Fruit fly (Drosophila melanogaster) S2 (cell line): ENCODE measurements around the gene zye.

Experiments
- CG8478 ChIP-seq: fragments of >200 bp; optimal IDR thresholded peaks from 2 replicates; lab custom pipeline; 2018
- CTCF ChIP-seq, 2 experiments: fragments of >200 bp; optimal IDR thresholded peaks; 2 replicates each; lab custom pipeline; 2018

zye gene

DNA sequence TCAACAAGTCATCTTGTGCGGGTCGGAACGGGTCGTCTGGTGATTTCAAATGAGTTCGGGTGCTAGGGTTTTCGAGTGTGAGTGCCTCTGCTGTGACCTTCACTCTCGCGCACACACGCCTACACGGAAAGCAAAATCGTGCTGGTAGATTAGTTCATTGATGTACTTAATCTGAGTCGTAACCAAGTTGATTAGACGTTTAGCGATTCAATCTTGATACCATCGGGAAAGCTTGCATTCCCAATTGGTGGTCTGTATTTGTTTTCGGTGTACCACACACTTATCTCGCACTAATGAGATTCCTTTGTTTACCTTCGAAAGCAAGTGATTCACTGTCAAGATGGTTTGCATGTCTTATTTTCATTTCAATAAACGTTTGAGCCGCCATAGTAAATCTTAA is 24.4 kb upstream of the zye start:
- TF ChIP-seq CG8478 (lab: Kevin White, UChicago) (no peak), CTCF (optimal IDR thresholded peaks at IDR 0.05; lab: Kevin White, UChicago) (no peak)

dm6 chr3L:20393357-20393756 is 20.0 kb upstream of the zye start, which contains the start of gene CG33969:
CG33969 (minus strand) TSS chr3L:20393553.
- TF ChIP-seq CG8478 (lab: Kevin White, UChicago), result no peak
- no peak for TF ChIP-seq CTCF (optimal IDR thresholded peaks at IDR 0.05; lab: Kevin White, UChicago)

DNA sequence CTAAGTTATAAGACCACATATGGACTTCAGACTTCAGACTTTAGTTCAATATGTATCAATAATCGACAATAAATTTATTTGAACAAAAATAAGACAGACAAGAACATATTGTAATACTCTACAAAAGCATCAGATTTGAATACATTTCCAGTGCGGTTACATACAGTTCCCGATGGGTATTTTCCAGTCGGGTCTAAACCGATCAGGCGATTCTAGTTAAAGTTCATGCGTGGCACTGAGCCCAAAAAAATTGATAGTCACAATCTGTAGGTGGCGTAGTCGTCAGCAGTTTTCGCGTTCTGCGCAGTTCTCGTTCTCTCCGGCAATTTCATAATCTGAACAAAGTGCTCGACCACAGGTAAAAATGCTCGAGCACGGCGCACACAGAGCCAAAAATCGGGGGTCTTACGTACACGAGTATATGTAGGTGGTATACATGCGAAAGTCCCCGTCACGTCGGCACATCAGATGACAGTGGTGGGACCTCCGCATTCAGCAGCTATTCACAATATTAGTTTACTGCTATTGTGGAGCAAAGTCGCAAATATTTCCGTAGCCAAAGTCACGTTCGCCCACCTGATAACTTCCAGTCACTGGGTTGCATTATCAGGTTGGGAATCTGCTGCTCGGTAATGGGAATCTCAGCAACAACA is 18.0 kb upstream of the zye start:
- TF ChIP-seq CG8478 (lab: Kevin White, UChicago) (no peak), CTCF (optimal IDR thresholded peaks at IDR 0.05; lab: Kevin White, UChicago) (no peak)

- TF ChIP-seq CTCF (optimal IDR thresholded peaks at IDR 0.05; lab: Kevin White, UChicago), result no peak
- no peak for TF ChIP-seq CG8478 (lab: Kevin White, UChicago)
Observed at dm6 chr3L:20396047-20396446, 17.4 kb upstream of the zye start.

DNA sequence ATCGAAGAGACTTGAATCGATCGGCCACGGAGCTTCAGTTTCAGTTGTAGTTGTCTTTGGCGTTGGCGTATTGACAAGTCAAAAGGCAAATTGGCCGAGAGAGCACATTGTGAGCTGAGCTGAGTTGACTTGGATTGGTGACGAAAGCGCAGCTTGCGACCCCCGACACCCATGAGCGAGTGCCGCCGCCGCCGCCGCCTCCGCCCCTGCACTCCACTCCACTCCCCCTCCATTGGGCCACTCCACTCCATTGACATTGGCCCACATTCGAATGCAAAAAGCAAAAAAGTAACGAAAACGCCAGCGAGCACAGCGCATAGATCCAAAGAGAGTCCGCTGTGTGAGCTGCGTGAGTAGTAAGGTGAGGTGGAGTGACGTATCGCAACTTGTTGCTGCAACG is 15.6 kb upstream of the zye start:
- TF ChIP-seq CG8478 (lab: Kevin White, UChicago) (no peak), CTCF (optimal IDR thresholded peaks at IDR 0.05; lab: Kevin White, UChicago) (no peak)

dm6 chr3L:20398243-20399222 is 14.9 kb upstream of the zye start:
- TF ChIP-seq CG8478 (lab: Kevin White, UChicago), result no peak
- no peak for TF ChIP-seq CTCF (optimal IDR thresholded peaks at IDR 0.05; lab: Kevin White, UChicago)

DNA sequence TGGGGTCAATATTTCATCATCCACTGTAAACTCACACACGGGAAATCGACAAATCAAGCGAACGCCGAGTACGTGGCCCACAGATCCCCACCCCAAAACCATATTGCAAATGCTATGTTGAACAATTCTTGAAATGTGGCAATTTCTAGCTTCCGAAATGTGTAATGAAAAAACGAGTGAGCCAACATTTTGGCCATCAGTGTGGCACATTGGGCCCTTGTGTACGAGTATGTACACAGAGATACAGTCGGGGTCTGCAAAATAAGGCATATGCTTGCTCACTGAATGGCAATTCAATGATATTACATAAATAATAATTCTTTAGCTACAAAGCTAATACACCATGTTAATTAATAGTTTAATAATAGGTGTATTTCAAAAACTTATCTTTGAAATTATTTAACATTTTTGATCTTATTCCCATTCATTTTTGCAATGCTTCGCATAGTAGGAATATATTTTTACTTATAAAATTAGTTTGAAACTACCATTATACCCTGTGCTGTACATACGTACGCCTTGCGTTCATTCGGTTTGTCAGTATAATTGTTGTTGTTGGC is 13.8 kb upstream of the zye start:
- TF ChIP-seq CTCF (optimal IDR thresholded peaks at IDR 0.05; lab: Kevin White, UChicago), result no peak

dm6 chr3L:20400515-20400914 is 12.9 kb upstream of the zye start:
- TF ChIP-seq CG8478 (lab: Kevin White, UChicago) (no peak), CTCF (optimal IDR thresholded peaks at IDR 0.05; lab: Kevin White, UChicago) (no peak)

DNA sequence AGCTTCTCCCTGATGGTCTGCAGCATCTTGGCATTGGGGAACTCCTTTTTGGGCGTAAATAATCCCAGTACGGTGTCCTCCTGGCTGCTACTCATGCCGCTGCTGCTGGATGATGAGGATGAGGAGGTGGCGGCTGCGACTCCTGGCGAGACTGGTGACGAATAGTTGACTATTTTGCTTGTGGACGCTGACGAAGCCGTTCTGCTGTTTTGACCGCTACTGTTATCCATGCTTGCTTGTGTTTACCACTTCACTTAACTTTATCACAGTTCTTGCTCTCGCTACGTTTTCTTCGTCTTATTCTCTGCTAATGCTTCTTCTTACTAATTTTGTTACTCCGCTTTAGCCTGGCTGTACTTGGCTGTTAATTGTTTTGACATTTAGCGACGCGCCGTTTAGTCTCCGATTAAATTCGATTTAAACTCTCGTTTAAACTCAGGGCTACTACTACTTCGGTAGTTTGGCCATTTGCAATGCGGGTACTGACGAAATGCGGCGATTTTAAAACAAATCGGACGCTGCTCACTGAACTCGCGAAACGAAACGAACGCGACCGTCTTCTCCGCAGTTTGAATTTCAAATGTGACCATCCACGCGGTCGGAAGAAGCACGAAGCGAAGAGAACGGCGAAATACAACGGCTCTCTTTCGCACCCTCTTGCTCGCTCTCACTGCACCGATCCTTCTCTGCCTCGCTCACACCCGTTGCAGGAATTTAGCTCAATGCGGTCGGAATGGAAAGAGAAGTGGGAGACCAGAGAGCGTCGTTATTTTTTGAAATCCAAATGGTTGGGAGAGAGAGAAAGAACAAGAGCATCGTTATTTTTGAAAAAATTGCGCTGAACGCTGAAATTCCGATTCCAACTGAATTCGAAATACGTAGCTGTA is 12.1 kb upstream of the zye start, which contains the start of gene trbl:
trbl (minus strand) TSS at position 584 of the 887 bp plus-strand sequence.
- TF ChIP-seq CTCF (optimal IDR thresholded peaks at IDR 0.05; lab: Kevin White, UChicago), result peak in 1 of 2 experiments; percentile 3
- no peak for TF ChIP-seq CG8478 (lab: Kevin White, UChicago)

DNA sequence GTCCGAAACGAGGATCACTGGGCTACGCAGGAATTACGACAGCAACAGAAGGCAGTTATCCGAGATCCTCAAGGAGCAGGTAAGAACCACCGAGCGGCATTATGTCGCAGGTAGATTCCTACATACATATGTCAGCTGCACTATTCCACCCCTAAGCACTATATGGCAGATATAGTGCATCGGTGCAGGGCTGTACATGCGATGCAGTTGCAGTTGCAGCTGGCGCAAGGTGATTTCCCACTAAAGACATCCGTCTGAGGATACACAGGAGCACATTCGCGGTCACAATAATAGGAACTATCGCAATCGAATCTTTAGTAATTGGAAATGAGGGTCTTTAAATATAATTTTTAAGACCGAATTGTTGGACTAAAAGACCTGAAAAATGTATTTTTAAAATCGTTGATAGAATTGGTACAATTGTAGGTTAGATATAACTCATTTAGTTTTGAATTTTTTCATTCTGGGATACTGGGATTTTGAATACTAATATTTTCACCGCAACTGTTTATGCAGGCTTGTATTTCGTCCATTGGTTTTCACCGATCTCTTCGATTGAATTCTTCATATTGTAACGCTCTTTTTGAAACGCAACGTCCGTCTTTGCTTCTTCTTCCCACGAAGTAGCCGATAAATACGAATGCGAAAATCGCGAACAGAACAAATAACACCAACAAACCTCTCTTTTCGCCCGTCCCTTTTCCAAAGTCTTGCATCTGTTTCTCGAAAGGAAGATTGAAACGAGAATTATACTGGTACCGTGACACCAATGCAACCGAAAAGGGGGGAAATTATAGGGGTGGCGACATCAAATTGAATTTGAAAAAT is 10.5 kb upstream of the zye start:
- no peak for TF ChIP-seq CG8478 (lab: Kevin White, UChicago)
- TF ChIP-seq CTCF (optimal IDR thresholded peaks at IDR 0.05; lab: Kevin White, UChicago), result no peak

DNA sequence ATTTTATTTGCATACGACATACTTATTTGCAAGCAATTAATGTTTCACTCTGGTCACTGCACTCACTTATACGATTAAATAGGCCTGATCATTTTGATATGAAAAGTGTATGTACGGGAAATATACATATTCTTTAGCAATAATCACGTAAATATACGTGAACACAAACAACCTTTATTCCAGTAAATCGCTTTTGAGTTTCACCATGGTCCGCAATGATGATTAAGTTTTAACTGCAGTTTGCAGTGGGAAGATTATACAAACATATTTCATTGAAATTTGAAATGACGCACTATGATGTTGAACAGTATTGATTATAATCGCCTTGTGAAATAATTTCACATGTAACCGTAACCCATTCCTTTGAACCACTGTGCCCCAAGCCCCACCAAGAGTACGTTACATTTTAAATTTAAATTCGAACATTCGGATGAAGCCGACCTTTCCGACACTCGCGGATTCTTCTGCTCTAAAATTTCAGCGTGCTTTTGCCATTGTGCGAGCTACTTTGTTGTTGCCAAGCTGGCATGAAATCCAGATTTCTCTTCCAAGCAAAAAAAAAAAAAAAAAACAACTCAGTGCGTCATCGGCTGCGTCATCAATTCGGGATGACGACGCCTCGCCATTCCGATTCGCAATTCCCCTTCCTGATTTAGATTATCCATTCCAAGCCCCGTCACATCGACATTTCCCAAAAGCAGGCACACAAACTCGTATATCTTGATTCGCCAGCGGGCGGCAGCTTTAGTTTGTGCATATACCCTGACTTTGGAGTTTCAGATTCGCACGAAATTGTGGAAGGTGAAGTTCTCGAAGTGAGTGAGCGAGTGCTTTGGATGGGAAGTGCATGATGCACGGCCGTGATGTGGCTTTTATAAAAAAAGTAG is 9.7 kb upstream of the zye start:
- no peak for TF ChIP-seq CG8478 (lab: Kevin White, UChicago)
- TF ChIP-seq CTCF (optimal IDR thresholded peaks at IDR 0.05; lab: Kevin White, UChicago), result no peak

DNA sequence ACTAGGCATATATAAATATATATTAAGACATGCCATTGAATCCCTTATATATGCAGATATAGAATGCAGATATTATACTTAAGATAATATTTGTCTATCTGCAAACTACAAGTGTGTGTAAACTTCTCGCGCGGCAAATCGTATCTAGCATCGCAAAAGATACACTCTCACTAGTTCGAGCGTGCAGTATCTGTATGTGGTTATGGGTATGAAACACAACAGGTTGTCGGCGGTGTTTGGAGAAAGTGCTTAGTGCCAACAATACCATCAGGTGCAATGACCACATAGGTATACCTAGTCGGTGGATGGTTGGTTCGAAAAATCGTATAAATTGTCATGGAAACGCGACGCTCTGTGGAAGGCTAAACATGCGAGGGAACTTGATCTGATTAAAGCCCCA is 8.9 kb upstream of the zye start:
- TF ChIP-seq CTCF (optimal IDR thresholded peaks at IDR 0.05; lab: Kevin White, UChicago), result no peak
- TF ChIP-seq CG8478 (lab: Kevin White, UChicago), result no peak
